Fruit fly (Drosophila melanogaster) whole organism, prepupa: Measurements from ENCODE around the gene Sema5c.

Experiments used
- CG15336 ChIP-seq: fragments of 200-800 bp; sonication (Bioruptor generic); IDR thresholded peaks from 2 replicates; pipeline ENCODE4 v1.3.6; 2022; ENCODE audit warnings: missing biosample characterization, missing genetic modification characterization
- CG9139 ChIP-seq: fragments of 200-800 bp; sonication (Bioruptor generic); optimal IDR thresholded peaks from 3 replicates; lab custom pipeline; 2017; ENCODE audit warnings: missing biosample characterization, mild to moderate bottlenecking, missing genetic modification characterization
- Eip75B ChIP-seq: fragments of 200-800 bp; sonication (Bioruptor generic); optimal IDR thresholded peaks from 3 replicates; lab custom pipeline; 2016; ENCODE audit warnings: missing biosample characterization, missing genetic modification characterization
- Ets21C ChIP-seq: fragments of 200-800 bp; sonication (Bioruptor generic); optimal IDR thresholded peaks from 3 replicates; lab custom pipeline; 2016; ENCODE audit warnings: missing biosample characterization, missing genetic modification characterization
- Gug ChIP-seq: fragments of 200-800 bp; sonication (Bioruptor generic); IDR thresholded peaks from 2 replicates; pipeline ENCODE4 v1.3.6; 2022; ENCODE audit warnings: missing biosample characterization, missing genetic modification characterization
- Met ChIP-seq: fragments of 200-800 bp; sonication (Bioruptor generic); optimal IDR thresholded peaks from 3 replicates; lab custom pipeline; 2016; ENCODE audit warnings: missing biosample characterization, missing genetic modification characterization
- OdsH ChIP-seq: fragments of 200-800 bp; sonication (Bioruptor generic); optimal IDR thresholded peaks from 3 replicates; lab custom pipeline; 2016; ENCODE audit warnings: missing biosample characterization, missing genetic modification characterization
- Sox102F ChIP-seq: fragments of 200-800 bp; sonication (Bioruptor generic); optimal IDR thresholded peaks from 2 replicates; lab custom pipeline; 2016; ENCODE audit warnings: missing biosample characterization, mild to moderate bottlenecking, missing genetic modification characterization
- Sox15 ChIP-seq: fragments of 200-800 bp; sonication (Bioruptor generic); optimal IDR thresholded peaks from 3 replicates; lab custom pipeline; 2016; ENCODE audit warnings: missing biosample characterization, missing genetic modification characterization
- achi ChIP-seq: fragments of 200-800 bp; sonication (Bioruptor generic); optimal IDR thresholded peaks from 3 replicates; lab custom pipeline; 2016; ENCODE audit warnings: missing biosample characterization, missing genetic modification characterization
- dac ChIP-seq: fragments of 200-800 bp; sonication (Bioruptor generic); optimal IDR thresholded peaks from 2 replicates; lab custom pipeline; 2017; ENCODE audit warnings: missing biosample characterization, mild to moderate bottlenecking, missing genetic modification characterization
- lz ChIP-seq: fragments of 200-800 bp; sonication (Bioruptor generic); optimal IDR thresholded peaks from 3 replicates; lab custom pipeline; 2016; ENCODE audit warnings: missing biosample characterization, missing genetic modification characterization

DNA sequence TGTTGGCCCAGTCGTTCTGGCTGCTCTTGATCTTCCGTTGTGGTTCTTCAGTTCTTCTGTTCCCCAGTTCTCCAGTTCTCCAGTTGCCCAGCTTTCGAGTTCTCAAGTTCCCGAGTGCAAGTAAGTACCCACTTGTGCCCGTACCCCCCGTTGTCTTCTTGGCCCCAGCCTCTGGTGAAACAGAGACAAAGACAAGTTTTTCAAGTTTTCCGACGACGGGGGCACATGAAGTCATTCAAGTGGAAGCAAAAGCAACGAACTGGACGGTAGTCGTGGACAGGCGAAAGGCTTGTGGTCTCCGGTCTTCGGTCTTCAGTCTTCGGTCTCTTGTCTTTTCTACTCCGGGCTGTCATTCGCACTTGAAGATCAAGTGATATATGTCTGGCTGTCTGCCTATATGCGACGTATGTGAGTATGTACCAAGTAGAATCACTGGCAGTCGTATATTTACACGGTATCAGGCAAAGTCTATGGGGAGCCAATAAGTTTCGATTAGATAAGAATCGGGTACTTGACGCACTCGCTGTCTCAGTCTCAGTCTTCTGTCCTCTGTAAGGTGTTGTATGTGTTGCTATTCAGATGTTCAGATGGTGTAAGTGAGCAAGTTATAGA lies 41.2 kb downstream of the Sema5c start:
- TF ChIP-seq Sox15 (no peak), achi (GFP tag; lab: Kevin White, UChicago) (peak; percentile 38), Ets21C (no peak), Sox102F (peak; percentile 26), lz (GFP tag; lab: Kevin White, UChicago) (no peak), dac (GFP tag; lab: Kevin White, UChicago) (no peak), Met (GFP tag; lab: Kevin White, UChicago) (no peak), OdsH (GFP tag; lab: Kevin White, UChicago) (no peak), Eip75B (GFP tag; lab: Kevin White, UChicago) (peak; percentile 48), CG15336 (GFP tag; lab: Robert Waterston, UW) (peak; percentile 46; the same call in 1 of the 2 replicates), CG9139 (GFP tag; lab: Kevin White, UChicago) (peak; percentile 33), Gug (GFP tag; lab: Robert Waterston, UW) (no peak)
